Fruit fly (Drosophila melanogaster) whole organism, adult: ENCODE data around the gene Syt1.

Experiments used
- CG7045 ChIP-seq: fragments of 200-800 bp; sonication (Bioruptor generic); optimal IDR thresholded peaks from 2 replicates; lab custom pipeline; 2017; ENCODE audit warnings: missing biosample characterization, mild to moderate bottlenecking, missing genetic modification characterization
- CG7101 ChIP-seq: fragments of 200-800 bp; sonication (Bioruptor generic); optimal IDR thresholded peaks from 2 replicates; lab custom pipeline; 2018; ENCODE audit warnings: missing biosample characterization, mild to moderate bottlenecking, missing genetic modification characterization, moderate library complexity
- cnc ChIP-seq, 2 experiments: fragments of >200 bp; optimal IDR thresholded peaks; 2 replicates each; lab custom pipeline; 2017
- kay ChIP-seq: fragments of 200-800 bp; sonication (Bioruptor generic); peaks from one replicate; lab custom pipeline; 2016; ENCODE audit warnings: missing biosample characterization, missing genetic modification characterization, borderline replicate concordance
- ovo ChIP-seq: fragments of 200-800 bp; sonication (Bioruptor generic); optimal IDR thresholded peaks from 2 replicates; lab custom pipeline; 2016; ENCODE audit warnings: missing biosample characterization, missing genetic modification characterization
- toe ChIP-seq: fragments of 200-800 bp; sonication (Bioruptor generic); optimal IDR thresholded peaks from 2 replicates; lab custom pipeline; 2016; ENCODE audit warnings: missing biosample characterization, missing genetic modification characterization

- TF ChIP-seq toe (no peak), kay (GFP tag; lab: Kevin White, UChicago) (no peak), cnc (optimal IDR thresholded peaks at IDR 0.05; lab: Kevin White, UChicago) (no peak), CG7101 (tag; lab: Kevin White, UChicago) (no peak), CG7045 (no peak), ovo (GFP tag; lab: Kevin White, UChicago) (no peak)
Measured at dm6 chr2L:2760288-2760687, 39.5 kb downstream of the Syt1 start.
